Worm (Caenorhabditis elegans) whole organism, L2 larva: ENCODE measurements around the gene chch-3.

ENCODE experiments used
- skn-1 ChIP-seq: sonication (generic microtip); optimal IDR thresholded peaks from 2 replicates; lab custom pipeline; 2017; ENCODE audit warnings: missing biosample characterization, missing genetic modification characterization
- snpc-4 ChIP-seq: fragments of 150-350 bp; optimal IDR thresholded peaks from 2 replicates; lab custom pipeline; 2014; ENCODE audit warnings: missing biosample characterization, missing genetic modification characterization
- unc-62 ChIP-seq: fragments of 150-350 bp; optimal IDR thresholded peaks from 2 replicates; lab custom pipeline; 2014; ENCODE audit warnings: missing biosample characterization, missing genetic modification reagents, missing genetic modification characterization

ce11 chrII:9374807-9375206, 42.0 kb upstream of the chch-3 start, which contains the start of gene C06C3.12:
- no peak for TF ChIP-seq snpc-4 (tag; lab: Kevin White, UChicago)
- TF ChIP-seq skn-1, result no peak
- TF ChIP-seq unc-62 (GFP tag; lab: Kevin White, UChicago), result no peak
